Fruit fly (Drosophila melanogaster) whole organism, embryonic: ENCODE measurements around the gene CG15046.

Experiments used
- CG10431 ChIP-seq: fragments of 200-800 bp; sonication (Bioruptor generic); optimal IDR thresholded peaks from 3 replicates; lab custom pipeline; 2018; ENCODE audit warnings: missing biosample characterization, mild to moderate bottlenecking, missing genetic modification characterization
- CG10979 ChIP-seq: fragments of 200-800 bp; sonication (Bioruptor generic); optimal IDR thresholded peaks from 2 replicates; lab custom pipeline; 2018; ENCODE audit warnings: missing biosample characterization, mild to moderate bottlenecking, missing genetic modification characterization, moderate library complexity
- CG12299 ChIP-seq: fragments of 200-800 bp; sonication (Bioruptor generic); optimal IDR thresholded peaks from 2 replicates; lab custom pipeline; 2018; ENCODE audit warnings: missing biosample characterization, mild to moderate bottlenecking, missing genetic modification characterization
- CG13287 ChIP-seq: fragments of 200-800 bp; sonication (Bioruptor generic); IDR thresholded peaks from 2 replicates; pipeline ENCODE4 v1.3.6; 2022; ENCODE audit warnings: missing biosample characterization, missing genetic modification characterization; ENCODE audit not compliant: partially characterized antibody
- CG14050 ChIP-seq: fragments of 200-800 bp; sonication (Bioruptor generic); IDR thresholded peaks from 3 replicates; pipeline ENCODE4 v1.3.6; 2022; ENCODE audit warnings: missing biosample characterization, missing genetic modification characterization
- CG15479 ChIP-seq: fragments of 200-800 bp; sonication (Bioruptor generic); optimal IDR thresholded peaks from 3 replicates; lab custom pipeline; 2019; ENCODE audit warnings: missing biosample characterization, mild to moderate bottlenecking, missing genetic modification characterization, moderate library complexity
- CG15514 ChIP-seq: fragments of 200-800 bp; sonication (Bioruptor generic); optimal IDR thresholded peaks from 3 replicates; lab custom pipeline; 2017; ENCODE audit warnings: missing biosample characterization, missing genetic modification characterization, mild to moderate bottlenecking, moderate library complexity, missing genetic modification reagents
- CG1647 ChIP-seq: fragments of 200-800 bp; sonication (Bioruptor generic); optimal IDR thresholded peaks from 3 replicates; lab custom pipeline; 2016; ENCODE audit warnings: missing biosample characterization, missing genetic modification characterization
- CG17328 ChIP-seq: fragments of 200-800 bp; sonication (Bioruptor generic); IDR thresholded peaks from 2 replicates; pipeline ENCODE4 v1.3.6; 2022; ENCODE audit warnings: missing biosample characterization, missing genetic modification characterization
- CG17359 ChIP-seq: fragments of 200-800 bp; sonication (Bioruptor generic); optimal IDR thresholded peaks from 3 replicates; lab custom pipeline; 2018; ENCODE audit warnings: missing biosample characterization, mild to moderate bottlenecking, missing genetic modification characterization, moderate library complexity
- CG18599 ChIP-seq: fragments of 200-800 bp; sonication (Bioruptor generic); optimal IDR thresholded peaks from 3 replicates; lab custom pipeline; 2017; ENCODE audit warnings: missing biosample characterization, missing genetic modification characterization, mild to moderate bottlenecking, moderate library complexity, missing genetic modification reagents
- CG31441 ChIP-seq: fragments of 200-800 bp; sonication (Bioruptor generic); IDR thresholded peaks from 2 replicates; pipeline ENCODE4 v1.3.6; 2022; ENCODE audit warnings: missing biosample characterization, missing genetic modification characterization
- CG34376 ChIP-seq: fragments of 200-800 bp; sonication (Bioruptor generic); optimal IDR thresholded peaks from 2 replicates; lab custom pipeline; 2018; ENCODE audit warnings: missing biosample characterization, mild to moderate bottlenecking, missing genetic modification characterization
- CG6683 ChIP-seq: fragments of 200-800 bp; sonication (Bioruptor generic); optimal IDR thresholded peaks from 2 replicates; lab custom pipeline; 2017; ENCODE audit warnings: missing biosample characterization, mild to moderate bottlenecking, missing genetic modification characterization, missing genetic modification reagents
- CG7839 ChIP-seq: fragments of 200-800 bp; sonication (Bioruptor generic); optimal IDR thresholded peaks from 3 replicates; lab custom pipeline; 2018; ENCODE audit warnings: missing biosample characterization, mild to moderate bottlenecking, missing genetic modification characterization, moderate library complexity
- Camta ChIP-seq: fragments of 200-800 bp; sonication (Bioruptor generic); optimal IDR thresholded peaks from 2 replicates; lab custom pipeline; 2016; ENCODE audit warnings: missing biosample characterization, missing genetic modification characterization
- D ChIP-seq, 2 experiments: fragments of 200-800 bp in 1 of 2; fragments of >200 bp in 1 of 2; sonication (Bioruptor generic) in 1 of 2; optimal IDR thresholded peaks; 2 replicates in 1 of 2; 3 replicates in 1 of 2; lab custom pipeline; 2017; ENCODE audit warnings: mild to moderate bottlenecking in 1 of 2, missing biosample characterization in 1 of 2, missing genetic modification characterization in 1 of 2, missing genetic modification reagents in 1 of 2
- H15 ChIP-seq: fragments of 200-800 bp; sonication (Bioruptor generic); IDR thresholded peaks from 3 replicates; pipeline ENCODE4 v1.3.6; 2022; ENCODE audit warnings: missing biosample characterization, missing genetic modification characterization
- H2.0 ChIP-seq: fragments of 200-800 bp; sonication (Bioruptor generic); IDR thresholded peaks from 2 replicates; pipeline ENCODE4 v1.3.6; 2022; ENCODE audit warnings: missing biosample characterization, missing genetic modification characterization
- HLH4C ChIP-seq: fragments of 200-800 bp; sonication (Bioruptor generic); IDR thresholded peaks from 3 replicates; pipeline ENCODE4 v1.3.6; 2022; ENCODE audit warnings: missing biosample characterization, missing genetic modification characterization; ENCODE audit not compliant: partially characterized antibody
- HLHmδ ChIP-seq: fragments of 200-800 bp; sonication (Bioruptor generic); optimal IDR thresholded peaks from 2 replicates; lab custom pipeline; 2018; ENCODE audit warnings: missing biosample characterization, mild to moderate bottlenecking, missing genetic modification characterization, moderate library complexity
- Hmx ChIP-seq: fragments of 200-800 bp; sonication (Bioruptor generic); optimal IDR thresholded peaks from 2 replicates; lab custom pipeline; 2016; ENCODE audit warnings: missing biosample characterization, missing genetic modification characterization
- Oaz ChIP-seq: fragments of 200-800 bp; sonication (Bioruptor generic); IDR thresholded peaks from 2 replicates; pipeline ENCODE4 v1.3.6; 2022; ENCODE audit warnings: missing biosample characterization, missing genetic modification characterization
- Six4 ChIP-seq: fragments of 200-800 bp; sonication (Bioruptor generic); optimal IDR thresholded peaks from 2 replicates; lab custom pipeline; 2016; ENCODE audit warnings: missing biosample characterization, missing genetic modification characterization
- Ssrp ChIP-seq: fragments of 200-800 bp; sonication (Bioruptor generic); optimal IDR thresholded peaks from 2 replicates; lab custom pipeline; 2018; ENCODE audit warnings: missing biosample characterization, mild to moderate bottlenecking, missing genetic modification characterization, moderate library complexity
- YL-1 ChIP-seq: fragments of 200-800 bp; sonication (Bioruptor generic); optimal IDR thresholded peaks from 3 replicates; lab custom pipeline; 2017; ENCODE audit warnings: missing biosample characterization, mild to moderate bottlenecking, missing genetic modification characterization
- ab ChIP-seq: fragments of 200-800 bp; sonication (Bioruptor generic); optimal IDR thresholded peaks from 2 replicates; lab custom pipeline; 2016; ENCODE audit warnings: missing biosample characterization, missing genetic modification characterization
- amos ChIP-seq: fragments of 200-800 bp; sonication (Bioruptor generic); IDR thresholded peaks from 2 replicates; pipeline ENCODE4 v1.3.6; 2022; ENCODE audit warnings: missing biosample characterization, missing genetic modification characterization; ENCODE audit not compliant: partially characterized antibody
- bcd ChIP-seq: fragments of 200-800 bp; sonication (Bioruptor generic); optimal IDR thresholded peaks from 2 replicates; lab custom pipeline; 2017; ENCODE audit warnings: missing biosample characterization, mild to moderate bottlenecking, missing genetic modification characterization
- chinmo ChIP-seq: fragments of 200-800 bp; sonication (Bioruptor generic); IDR thresholded peaks from 4 replicates; pipeline ENCODE4 v1.3.6; 2022; ENCODE audit warnings: missing biosample characterization, missing genetic modification characterization; ENCODE audit not compliant: partially characterized antibody
- chn ChIP-seq: fragments of 200-800 bp; sonication (Bioruptor generic); optimal IDR thresholded peaks from 2 replicates; lab custom pipeline; 2016; ENCODE audit warnings: missing biosample characterization, missing genetic modification characterization
- corto ChIP-seq: fragments of 200-800 bp; sonication (Bioruptor generic); optimal IDR thresholded peaks from 2 replicates; lab custom pipeline; 2016; ENCODE audit warnings: missing biosample characterization, mild to moderate bottlenecking, missing genetic modification characterization, moderate library complexity
- dysf ChIP-seq: fragments of 200-800 bp; sonication (Bioruptor generic); IDR thresholded peaks from 3 replicates; pipeline ENCODE4 v1.3.6; 2022; ENCODE audit warnings: missing biosample characterization, missing genetic modification characterization
- esg ChIP-seq: fragments of 200-800 bp; sonication (Bioruptor generic); conservative IDR thresholded peaks from 2 replicates; pipeline ENCODE4 v1.3.6; 2022; ENCODE audit warnings: missing biosample characterization, missing genetic modification characterization
- ham ChIP-seq: fragments of 200-800 bp; sonication (Bioruptor generic); IDR thresholded peaks from 2 replicates; pipeline ENCODE4 v1.3.6; 2022; ENCODE audit warnings: missing biosample characterization, missing genetic modification characterization
- knrl ChIP-seq: fragments of 200-800 bp; sonication (Bioruptor generic); IDR thresholded peaks from 3 replicates; pipeline ENCODE4 v1.3.6; 2022; ENCODE audit warnings: missing biosample characterization, missing genetic modification characterization; ENCODE audit not compliant: partially characterized antibody
- lab ChIP-seq: fragments of 200-800 bp; sonication (Bioruptor generic); optimal IDR thresholded peaks from 3 replicates; lab custom pipeline; 2017; ENCODE audit warnings: missing biosample characterization, missing genetic modification characterization, mild to moderate bottlenecking, moderate library complexity, missing genetic modification reagents
- mld ChIP-seq: fragments of 200-800 bp; sonication (Bioruptor generic); IDR thresholded peaks from 3 replicates; pipeline ENCODE4 v1.3.6; 2022; ENCODE audit warnings: missing biosample characterization, missing genetic modification characterization; ENCODE audit not compliant: partially characterized antibody
- nerfin-1 ChIP-seq: fragments of 200-800 bp; sonication (Bioruptor generic); optimal IDR thresholded peaks from 3 replicates; lab custom pipeline; 2019; ENCODE audit warnings: missing biosample characterization, mild to moderate bottlenecking, missing genetic modification characterization, moderate library complexity
- phol ChIP-seq: fragments of 200-800 bp; sonication (Bioruptor generic); optimal IDR thresholded peaks from 3 replicates; lab custom pipeline; 2018; ENCODE audit warnings: missing biosample characterization, mild to moderate bottlenecking, missing genetic modification characterization, moderate library complexity
- pros ChIP-seq: fragments of 200-800 bp; sonication (Bioruptor generic); optimal IDR thresholded peaks from 3 replicates; lab custom pipeline; 2019; ENCODE audit warnings: missing biosample characterization, mild to moderate bottlenecking, missing genetic modification characterization, moderate library complexity
- pum ChIP-seq: fragments of 200-800 bp; sonication (Bioruptor generic); optimal IDR thresholded peaks from 2 replicates; lab custom pipeline; 2016; ENCODE audit warnings: missing biosample characterization, missing genetic modification characterization
- run ChIP-seq: fragments of 200-800 bp; sonication (Bioruptor generic); optimal IDR thresholded peaks from 3 replicates; lab custom pipeline; 2018; ENCODE audit warnings: missing biosample characterization, mild to moderate bottlenecking, missing genetic modification characterization
- salm ChIP-seq: fragments of 200-800 bp; sonication (Bioruptor generic); optimal IDR thresholded peaks from 2 replicates; lab custom pipeline; 2018; ENCODE audit warnings: missing biosample characterization, mild to moderate bottlenecking, missing genetic modification characterization
- sob ChIP-seq: fragments of 200-800 bp; sonication (Bioruptor generic); IDR thresholded peaks from 2 replicates; pipeline ENCODE4 v1.3.6; 2022; ENCODE audit warnings: missing biosample characterization, missing genetic modification characterization
- sqz ChIP-seq: fragments of 200-800 bp; sonication (Bioruptor generic); optimal IDR thresholded peaks from 3 replicates; lab custom pipeline; 2018; ENCODE audit warnings: missing biosample characterization, mild to moderate bottlenecking, missing genetic modification characterization
- sr ChIP-seq: fragments of 200-800 bp; sonication (Bioruptor generic); IDR thresholded peaks from 3 replicates; pipeline ENCODE4 v1.3.6; 2022; ENCODE audit warnings: missing biosample characterization, missing genetic modification characterization
- sug ChIP-seq: fragments of 200-800 bp; optimal IDR thresholded peaks from 2 replicates; lab custom pipeline; 2019; ENCODE audit warnings: missing biosample characterization, mild to moderate bottlenecking, missing genetic modification characterization, moderate library complexity
- unc-4 ChIP-seq: fragments of 200-800 bp; sonication (Bioruptor generic); IDR thresholded peaks from 2 replicates; pipeline ENCODE4 v1.3.6; 2022; ENCODE audit warnings: missing biosample characterization, missing genetic modification characterization; ENCODE audit not compliant: partially characterized antibody

CG15046 gene

dm6 chrX:18533308-18533707 lies 43.9 kb upstream of the CG15046 start (continued):
- TF ChIP-seq YL-1 (GFP tag; lab: Kevin White, UChicago) (no peak), CG34376 (GFP tag; lab: Kevin White, UChicago) (no peak), CG18599 (GFP tag; lab: Kevin White, UChicago) (no peak), corto (GFP tag; lab: Kevin White, UChicago) (peak; percentile 7), CG31441 (GFP tag; lab: Robert Waterston, UW) (0 out of 2 replicates have a peak, but pooled peaks have one; percentile 37), pum (GFP tag; lab: Kevin White, UChicago) (no peak), HLH4C (GFP tag; lab: Robert Waterston, UW) (no peak), CG17328 (GFP tag; lab: Robert Waterston, UW) (0 out of 2 replicates have a peak, but pooled peaks have one; percentile 41), salm (no peak), D (optimal IDR thresholded peaks at IDR 0.05; lab: Kevin White, UChicago) (no peak), D (GFP tag; optimal IDR thresholded peaks at IDR 0.05; lab: Kevin White, UChicago) (no peak), lab (no peak), chinmo (GFP tag; lab: Robert Waterston, UW) (no peak), sr (GFP tag; lab: Robert Waterston, UW) (no peak), CG15514 (GFP tag; lab: Kevin White, UChicago) (no peak), amos (GFP tag; lab: Robert Waterston, UW) (no peak), Camta (GFP tag; lab: Kevin White, UChicago) (no peak), CG13287 (GFP tag; lab: Robert Waterston, UW) (no peak), mld (no peak), CG7839 (tag; lab: Kevin White, UChicago) (peak; percentile 59), H15 (GFP tag; lab: Robert Waterston, UW) (no peak), Ssrp (tag; lab: Kevin White, UChicago) (peak; percentile 65), sqz (GFP tag; lab: Kevin White, UChicago) (no peak), CG14050 (GFP tag; lab: Robert Waterston, UW) (no peak), CG15479 (no peak), chn (GFP tag; lab: Kevin White, UChicago) (peak; percentile 20), ab (GFP tag; lab: Kevin White, UChicago) (no peak), Six4 (GFP tag; lab: Kevin White, UChicago) (no peak), CG1647 (no peak), CG10431 (GFP tag; lab: Kevin White, UChicago) (no peak), bcd (no peak), unc-4 (GFP tag; lab: Robert Waterston, UW) (no peak), dysf (0 out of 3 replicates have a peak, but pooled peaks have one; percentile 34), CG10979 (tag; lab: Kevin White, UChicago) (peak; percentile 39), pros (GFP tag; lab: Kevin White, UChicago) (no peak), esg (GFP tag; lab: Robert Waterston, UW) (0 out of 2 replicates have a peak, but pooled peaks have one; percentile 15), H2.0 (GFP tag; lab: Robert Waterston, UW) (no peak), CG6683 (GFP tag; lab: Kevin White, UChicago) (no peak), Oaz (GFP tag; lab: Robert Waterston, UW) (no peak), Hmx (GFP tag; lab: Kevin White, UChicago) (no peak), HLHmδ (GFP tag; lab: Kevin White, UChicago) (no peak), ham (GFP tag; lab: Robert Waterston, UW) (no peak), run (tag; lab: Kevin White, UChicago) (no peak), phol (tag; lab: Kevin White, UChicago) (peak; percentile 46), knrl (GFP tag; lab: Robert Waterston, UW) (no peak), sug (tag; lab: Kevin White, UChicago) (no peak), CG17359 (tag; lab: Kevin White, UChicago) (no peak), CG12299 (tag; lab: Kevin White, UChicago) (no peak), nerfin-1 (no peak), sob (GFP tag; lab: Robert Waterston, UW) (no peak)
